Worm (Caenorhabditis elegans) whole organism, young adult: Measurements from ENCODE around the gene F10C1.1.

Experiments used
- C17E4.6 ChIP-seq: fragments of 200-800 bp; sonication (Bioruptor generic); IDR thresholded peaks from 2 replicates; pipeline ENCODE4 v1.3.6; 2022; ENCODE audit warnings: missing genetic modification reagents, missing genetic modification characterization, missing compliant biosample characterization
- F10E7.11 ChIP-seq: sonication (generic microtip); optimal IDR thresholded peaks from 2 replicates; lab custom pipeline; 2017; ENCODE audit warnings: mild to moderate bottlenecking, missing genetic modification characterization, moderate library complexity, missing compliant biosample characterization
- F52B5.7 ChIP-seq: sonication (generic microtip); optimal IDR thresholded peaks from 2 replicates; lab custom pipeline; 2016; ENCODE audit warnings: mild to moderate bottlenecking, missing genetic modification characterization, missing compliant biosample characterization
- F55B11.4 ChIP-seq: sonication (generic microtip); optimal IDR thresholded peaks from 2 replicates; lab custom pipeline; 2016; ENCODE audit warnings: missing compliant biosample characterization, missing genetic modification characterization, borderline replicate concordance; ENCODE audit not compliant: insufficient read depth
- F57A8.1 ChIP-seq: fragments of 200-800 bp; sonication (Bioruptor generic); optimal IDR thresholded peaks from 2 replicates; lab custom pipeline; 2018; ENCODE audit warnings: mild to moderate bottlenecking, missing genetic modification characterization, moderate library complexity, missing compliant biosample characterization
- F57C9.4 ChIP-seq: sonication (generic microtip); optimal IDR thresholded peaks from 2 replicates; lab custom pipeline; 2017; ENCODE audit warnings: mild to moderate bottlenecking, missing genetic modification characterization, missing compliant biosample characterization
- T26A5.8 ChIP-seq: sonication (generic microtip); optimal IDR thresholded peaks from 2 replicates; lab custom pipeline; 2016; ENCODE audit warnings: missing genetic modification characterization, missing compliant biosample characterization
- Y67H2A.10 ChIP-seq: fragments of 200-800 bp; sonication (Bioruptor generic); conservative IDR thresholded peaks from 2 replicates; pipeline ENCODE4 v1.3.6; 2022; ENCODE audit warnings: missing genetic modification reagents, missing genetic modification characterization, missing compliant biosample characterization
- Y79H2A.3 ChIP-seq: fragments of 200-800 bp; sonication (Bioruptor generic); conservative IDR thresholded peaks from 2 replicates; pipeline ENCODE4 v1.3.6; 2022; ENCODE audit warnings: missing genetic modification reagents, missing genetic modification characterization, missing compliant biosample characterization
- athp-1 ChIP-seq: sonication (generic microtip); optimal IDR thresholded peaks from 2 replicates; lab custom pipeline; 2017; ENCODE audit warnings: mild to moderate bottlenecking, missing genetic modification characterization, missing compliant biosample characterization
- attf-6 ChIP-seq: fragments of 200-800 bp; sonication (Bioruptor generic); IDR thresholded peaks from 2 replicates; pipeline ENCODE4 v1.3.6; 2022; ENCODE audit warnings: missing genetic modification reagents, missing genetic modification characterization, missing compliant biosample characterization
- bed-1 ChIP-seq: fragments of 200-800 bp; sonication (Bioruptor generic); IDR thresholded peaks from 2 replicates; pipeline ENCODE4 v1.3.6; 2022; ENCODE audit warnings: missing genetic modification reagents, missing genetic modification characterization, missing compliant biosample characterization
- cebp-2 ChIP-seq: fragments of 200-800 bp; sonication (Bioruptor generic); IDR thresholded peaks from 2 replicates; pipeline ENCODE4 v1.3.6; 2022; ENCODE audit warnings: missing genetic modification characterization, missing compliant biosample characterization
- ceh-100 ChIP-seq: fragments of 200-800 bp; sonication (Bioruptor generic); IDR thresholded peaks from 2 replicates; pipeline ENCODE4 v1.3.6; 2022; ENCODE audit warnings: missing genetic modification reagents, missing genetic modification characterization, missing compliant biosample characterization
- ceh-91 ChIP-seq: fragments of 200-800 bp; sonication (Bioruptor generic); IDR thresholded peaks from 2 replicates; pipeline ENCODE4 v1.3.6; 2022; ENCODE audit warnings: missing genetic modification reagents, missing genetic modification characterization, missing compliant biosample characterization
- die-1 ChIP-seq: sonication (generic microtip); optimal IDR thresholded peaks from 2 replicates; lab custom pipeline; 2016; ENCODE audit warnings: missing genotype, mild to moderate bottlenecking, missing genetic modification characterization, missing compliant biosample characterization
- egl-18 ChIP-seq: fragments of 200-800 bp; sonication (Bioruptor generic); IDR thresholded peaks from 2 replicates; pipeline ENCODE4 v1.3.6; 2022; ENCODE audit warnings: missing genetic modification reagents, missing genetic modification characterization, missing compliant biosample characterization
- him-1 ChIP-seq: sonication (generic microtip); optimal IDR thresholded peaks from 2 replicates; lab custom pipeline; 2016; ENCODE audit warnings: missing genotype, missing genetic modification reagents, missing genetic modification characterization, missing compliant biosample characterization
- lag-1 ChIP-seq: fragments of 200-800 bp; sonication (Bioruptor generic); IDR thresholded peaks from 2 replicates; pipeline ENCODE4 v1.3.6; 2022; ENCODE audit warnings: missing genetic modification reagents, missing genetic modification characterization, missing compliant biosample characterization
- let-607 ChIP-seq, 2 experiments: fragments of 200-800 bp in 1 of 2; sonication (Bioruptor generic) in 1 of 2; sonication (generic microtip) in 1 of 2; optimal IDR thresholded peaks; 2 replicates each; lab custom pipeline; 2016 to 2018; ENCODE audit warnings: mild to moderate bottlenecking in 2 of 2, missing compliant biosample characterization in 2 of 2, missing genetic modification characterization in 2 of 2, moderate library complexity in 2 of 2, missing genotype in 1 of 2
- lin-40 ChIP-seq: sonication (generic microtip); optimal IDR thresholded peaks from 2 replicates; lab custom pipeline; 2016; ENCODE audit warnings: missing genetic modification characterization, mild to moderate bottlenecking, missing compliant biosample characterization, missing genotype, missing genetic modification reagents
- lin-54 ChIP-seq: fragments of 200-800 bp; sonication (Bioruptor generic); optimal IDR thresholded peaks from 2 replicates; lab custom pipeline; 2018; ENCODE audit warnings: mild to moderate bottlenecking, missing genetic modification characterization, missing compliant biosample characterization
- lsy-27 ChIP-seq: sonication (generic microtip); optimal IDR thresholded peaks from 2 replicates; lab custom pipeline; 2017; ENCODE audit warnings: missing genetic modification characterization, mild to moderate bottlenecking, missing compliant biosample characterization, antibody characterized with exemption, missing genotype, borderline replicate concordance; ENCODE audit not compliant: insufficient read depth
- madf-3 ChIP-seq: fragments of 200-800 bp; sonication (Bioruptor generic); IDR thresholded peaks from 2 replicates; pipeline ENCODE4 v1.3.6; 2022; ENCODE audit warnings: missing genetic modification reagents, missing genetic modification characterization, missing compliant biosample characterization
- mcd-1 ChIP-seq: fragments of 200-800 bp; sonication (Bioruptor generic); IDR thresholded peaks from 2 replicates; pipeline ENCODE4 v1.3.6; 2022; ENCODE audit warnings: missing genetic modification reagents, missing genetic modification characterization, missing compliant biosample characterization
- mxl-1 ChIP-seq: sonication (generic microtip); optimal IDR thresholded peaks from 2 replicates; lab custom pipeline; 2016; ENCODE audit warnings: missing genetic modification characterization, missing compliant biosample characterization
- nfya-2 ChIP-seq: fragments of 200-800 bp; sonication (Bioruptor generic); IDR thresholded peaks from 2 replicates; pipeline ENCODE4 v1.3.6; 2022; ENCODE audit warnings: missing genetic modification reagents, missing genetic modification characterization, missing compliant biosample characterization
- nhr-120 ChIP-seq: fragments of 200-800 bp; sonication (Bioruptor generic); IDR thresholded peaks from 2 replicates; pipeline ENCODE4 v1.3.6; 2022; ENCODE audit warnings: missing genetic modification characterization, missing compliant biosample characterization
- nhr-179 ChIP-seq: sonication (generic microtip); optimal IDR thresholded peaks from 2 replicates; lab custom pipeline; 2016; ENCODE audit warnings: mild to moderate bottlenecking, missing genetic modification characterization, missing compliant biosample characterization
- nhr-27 ChIP-seq: fragments of 200-800 bp; sonication (Bioruptor generic); optimal IDR thresholded peaks from 2 replicates; lab custom pipeline; 2018; ENCODE audit warnings: mild to moderate bottlenecking, missing genetic modification characterization, moderate library complexity, missing compliant biosample characterization
- rcor-1 ChIP-seq: fragments of 200-800 bp; sonication (Bioruptor generic); IDR thresholded peaks from 2 replicates; pipeline ENCODE4 v1.3.6; 2022; ENCODE audit warnings: missing genetic modification reagents, missing genetic modification characterization, missing compliant biosample characterization
- repo-1 ChIP-seq: sonication (generic microtip); optimal IDR thresholded peaks from 2 replicates; lab custom pipeline; 2017; ENCODE audit warnings: mild to moderate bottlenecking, missing genetic modification characterization, missing compliant biosample characterization
- rpc-1 ChIP-seq, 2 experiments: fragments of 150-350 bp in 1 of 2; sonication (generic microtip) in 1 of 2; optimal IDR thresholded peaks; 2 replicates each; lab custom pipeline; 2014 to 2018; ENCODE audit warnings: missing biosample characterization in 1 of 2, missing genetic modification characterization in 1 of 2, missing genetic modification reagents in 1 of 2, missing genotype in 1 of 2
- snpc-1.3 ChIP-seq: sonication (generic microtip); optimal IDR thresholded peaks from 2 replicates; lab custom pipeline; 2017; ENCODE audit warnings: missing genetic modification characterization, mild to moderate bottlenecking, missing compliant biosample characterization, antibody characterized with exemption, moderate library complexity, missing genotype, missing genetic modification reagents; ENCODE audit not compliant: insufficient read depth
- somi-1 ChIP-seq: fragments of 200-800 bp; sonication (Bioruptor generic); optimal IDR thresholded peaks from 2 replicates; lab custom pipeline; 2018; ENCODE audit warnings: mild to moderate bottlenecking, missing genetic modification characterization, missing compliant biosample characterization
- sptf-2 ChIP-seq: fragments of 200-800 bp; sonication (Bioruptor generic); optimal IDR thresholded peaks from 2 replicates; lab custom pipeline; 2018; ENCODE audit warnings: mild to moderate bottlenecking, missing genetic modification characterization, missing compliant biosample characterization
- tbp1 ChIP-seq: fragments of 200-800 bp; sonication (Bioruptor generic); optimal IDR thresholded peaks from 2 replicates; lab custom pipeline; 2018; ENCODE audit warnings: mild to moderate bottlenecking, missing genetic modification characterization, missing compliant biosample characterization
- xnd-1 ChIP-seq: sonication (generic microtip); optimal IDR thresholded peaks from 2 replicates; lab custom pipeline; 2016; ENCODE audit warnings: missing genotype, missing genetic modification reagents, missing genetic modification characterization, missing compliant biosample characterization
- zfh-2 ChIP-seq: fragments of 200-800 bp; sonication (Bioruptor generic); conservative IDR thresholded peaks from 2 replicates; pipeline ENCODE4 v1.3.6; 2022; ENCODE audit warnings: missing genetic modification reagents, missing genetic modification characterization, missing compliant biosample characterization
- zim-3 ChIP-seq: sonication (generic microtip); optimal IDR thresholded peaks from 2 replicates; lab custom pipeline; 2017; ENCODE audit warnings: mild to moderate bottlenecking, missing genetic modification characterization, moderate library complexity, missing compliant biosample characterization
- ztf-18 ChIP-seq: sonication (generic microtip); optimal IDR thresholded peaks from 2 replicates; lab custom pipeline; 2016; ENCODE audit warnings: missing genotype, mild to moderate bottlenecking, missing genetic modification characterization, missing compliant biosample characterization
- ztf-25 ChIP-seq: fragments of 200-800 bp; sonication (Bioruptor generic); IDR thresholded peaks from 2 replicates; pipeline ENCODE4 v1.3.6; 2022; ENCODE audit warnings: missing genetic modification reagents, missing genetic modification characterization, missing compliant biosample characterization
- ztf-26 ChIP-seq: sonication (generic microtip); optimal IDR thresholded peaks from 2 replicates; lab custom pipeline; 2017; ENCODE audit warnings: missing genetic modification characterization, missing compliant biosample characterization
- ztf-3 ChIP-seq: fragments of 200-800 bp; sonication (Bioruptor generic); optimal IDR thresholded peaks from 2 replicates; lab custom pipeline; 2018; ENCODE audit warnings: mild to moderate bottlenecking, missing genetic modification characterization, missing compliant biosample characterization
- ztf-6 ChIP-seq: fragments of 200-800 bp; sonication (Bioruptor generic); IDR thresholded peaks from 2 replicates; pipeline ENCODE4 v1.3.6; 2022; ENCODE audit warnings: missing genetic modification reagents, missing genetic modification characterization, missing compliant biosample characterization

F10C1.1 gene

DNA sequence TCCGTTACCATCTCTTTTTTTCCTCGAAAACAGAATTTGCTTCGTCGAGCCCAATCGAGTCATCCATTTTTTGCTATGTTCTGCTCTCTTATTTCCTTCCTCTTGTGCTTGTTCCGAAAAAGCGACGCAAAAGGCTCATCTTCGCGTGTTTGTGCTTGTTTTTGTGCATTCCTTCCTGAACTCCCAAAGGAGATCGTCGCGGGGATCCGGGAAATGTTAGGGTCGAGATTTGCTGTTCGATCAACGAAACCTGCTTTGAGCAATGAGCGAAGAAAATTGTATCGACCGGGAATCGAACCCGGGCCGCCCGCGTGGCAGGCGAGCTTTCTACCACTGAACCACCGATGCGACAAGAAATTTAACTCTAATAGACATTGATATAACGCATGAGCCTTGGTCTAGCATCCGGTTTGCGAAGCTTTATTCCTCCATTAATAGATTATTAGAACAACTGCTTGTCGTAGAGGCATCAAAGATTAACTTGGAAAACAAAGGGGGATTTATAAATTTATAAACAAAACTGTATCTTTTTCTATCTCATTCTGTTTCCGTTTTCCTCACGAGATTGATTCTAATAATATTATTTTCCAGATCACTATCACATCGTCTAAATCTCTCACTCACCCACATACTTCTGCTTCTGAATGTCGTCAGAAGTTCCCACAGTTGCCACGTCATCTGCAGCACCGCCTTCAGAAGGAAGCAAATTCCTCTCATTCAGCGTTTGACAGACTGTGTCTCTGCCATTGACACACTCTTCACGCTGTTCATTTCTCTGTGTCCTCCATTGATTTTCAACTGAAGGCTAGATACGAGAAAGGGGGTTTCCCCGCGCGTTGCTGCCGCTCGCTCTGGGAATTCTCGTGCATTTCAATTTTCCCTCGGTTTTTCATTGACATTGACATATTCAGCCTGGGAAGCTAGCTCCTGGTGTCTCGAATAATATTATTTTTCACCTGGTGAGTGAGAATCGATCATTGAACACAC, 8.2 kb downstream of the F10C1.1 start, which contains the start of gene K05F1.6 (continued):
- TF ChIP-seq tbp1 (GFP tag; lab: Kevin White, UChicago) (peak; percentile 95), lin-40 (tag; lab: Kevin White, UChicago) (peak; percentile 80), rpc-1 (optimal IDR thresholded peaks at IDR 0.05; lab: Kevin White, UChicago) (peak; percentile 90), rpc-1 (tag; optimal IDR thresholded peaks at IDR 0.05; lab: Kevin White, UChicago) (peak; percentile 89), bed-1 (GFP tag; lab: Robert Waterston, UW) (no peak), xnd-1 (peak; percentile 39), attf-6 (GFP tag; lab: Robert Waterston, UW) (peak; percentile 77; the same call in 1 of the 2 replicates), nhr-179 (tag; lab: Kevin White, UChicago) (peak; percentile 33), sptf-2 (GFP tag; lab: Kevin White, UChicago) (peak; percentile 80), nhr-27 (tag; lab: Kevin White, UChicago) (peak; percentile 60), ztf-6 (GFP tag; lab: Robert Waterston, UW) (0 out of 2 replicates have a peak, but pooled peaks have one; percentile 43), repo-1 (peak; percentile 82), Y79H2A.3 (peak; percentile 64; the same call in 1 of the 2 replicates), F57A8.1 (GFP tag; lab: Kevin White, UChicago) (peak; percentile 30), ztf-3 (GFP tag; lab: Kevin White, UChicago) (no peak), die-1 (tag; lab: Kevin White, UChicago) (peak; percentile 90), F10E7.11 (peak; percentile 75), let-607 (tag; optimal IDR thresholded peaks at IDR 0.05; lab: Kevin White, UChicago) (peak; percentile 40 to 65), ceh-91 (GFP tag; lab: Robert Waterston, UW) (peak; percentile 57), athp-1 (tag; lab: Kevin White, UChicago) (peak; percentile 77), egl-18 (GFP tag; lab: Robert Waterston, UW) (no peak; the same call in 1 of the 2 replicates), F52B5.7 (tag; lab: Kevin White, UChicago) (peak; percentile 90), lag-1 (GFP tag; lab: Robert Waterston, UW) (no peak), ztf-26 (tag; lab: Kevin White, UChicago) (peak; percentile 63), rcor-1 (GFP tag; lab: Robert Waterston, UW) (peak; percentile 82), C17E4.6 (GFP tag; lab: Robert Waterston, UW) (0 out of 2 replicates have a peak, but pooled peaks have one; percentile 62), Y67H2A.10 (no peak), somi-1 (GFP tag; lab: Kevin White, UChicago) (peak; percentile 82), F57C9.4 (tag; lab: Kevin White, UChicago) (no peak), lsy-27 (peak; percentile 90), nhr-120 (GFP tag; lab: Robert Waterston, UW) (no peak), him-1 (tag; lab: Kevin White, UChicago) (peak; percentile 83), mcd-1 (GFP tag; lab: Robert Waterston, UW) (peak; percentile 72), zfh-2 (GFP tag; lab: Robert Waterston, UW) (no peak; the same call in 1 of the 2 replicates), T26A5.8 (tag; lab: Kevin White, UChicago) (peak; percentile 83), mxl-1 (peak; percentile 76), cebp-2 (GFP tag; lab: Robert Waterston, UW) (0 out of 2 replicates have a peak, but pooled peaks have one; percentile 27), madf-3 (GFP tag; lab: Robert Waterston, UW) (0 out of 2 replicates have a peak, but pooled peaks have one; percentile 43), snpc-1.3 (peak; percentile 59), zim-3 (tag; lab: Kevin White, UChicago) (peak; percentile 94), ceh-100 (GFP tag; lab: Robert Waterston, UW) (peak; percentile 73), ztf-25 (GFP tag; lab: Robert Waterston, UW) (peak; percentile 88; the same call in 1 of the 2 replicates), F55B11.4 (tag; lab: Kevin White, UChicago) (no peak), nfya-2 (GFP tag; lab: Robert Waterston, UW) (0 out of 2 replicates have a peak, but pooled peaks have one; percentile 23), lin-54 (peak; percentile 74), ztf-18 (tag; lab: Kevin White, UChicago) (peak; percentile 81)
